Worm (Caenorhabditis elegans): ENCODE results near the gene pals-16.

The pals-16 gene

ce11 chrIII:1384092-1384491, 15.7 kb upstream of the pals-16 start, which contains the start of the genes fbxa-138 and Y82E9BR.5:
Gene fbxa-138, minus strand, starts transcription at chrIII:1384252.
Gene Y82E9BR.5, plus strand, starts transcription at chrIII:1384370.
- TF ChIP-seq mep-1 (tag; optimal IDR thresholded peaks at IDR 0.05) (no peak), unc-39 (tag; optimal IDR thresholded peaks at IDR 0.05) (no peak), pha-4 (tag; optimal IDR thresholded peaks at IDR 0.05) (no peak), ham-2 (GFP tag; optimal IDR thresholded peaks at IDR 0.05) (no peak), ceh-39 (tag; optimal IDR thresholded peaks at IDR 0.05) (no peak), mab-5 (tag; optimal IDR thresholded peaks at IDR 0.05) (no peak), unc-62 (GFP tag; optimal IDR thresholded peaks at IDR 0.05) (no peak), lsy-2 (tag; optimal IDR thresholded peaks at IDR 0.05) (no peak), nhr-2 (tag; optimal IDR thresholded peaks at IDR 0.05) (no peak), sem-2 (GFP tag; optimal IDR thresholded peaks at IDR 0.05) (no peak), mls-2 (tag; optimal IDR thresholded peaks at IDR 0.05) (no peak), lin-13 (tag; optimal IDR thresholded peaks at IDR 0.05) (no peak), M03D4.4 (tag; optimal IDR thresholded peaks at IDR 0.05) (no peak)

ce11 chrIII:1384694-1385093, 15.1 kb upstream of the pals-16 start:
- TF ChIP-seq blmp-1 (tag; optimal IDR thresholded peaks at IDR 0.05) (no peak), ztf-11 (tag; optimal IDR thresholded peaks at IDR 0.05) (no peak), ceh-39 (tag; optimal IDR thresholded peaks at IDR 0.05) (no peak), hlh-1 (tag; optimal IDR thresholded peaks at IDR 0.05) (no peak), mab-5 (tag; optimal IDR thresholded peaks at IDR 0.05) (no peak), mls-2 (tag; optimal IDR thresholded peaks at IDR 0.05) (no peak), nhr-12 (tag; optimal IDR thresholded peaks at IDR 0.05) (no peak), tbx-8 (GFP tag; optimal IDR thresholded peaks at IDR 0.05) (no peak), ceh-43 (GFP tag; optimal IDR thresholded peaks at IDR 0.05) (no peak), cnd-1 (tag; optimal IDR thresholded peaks at IDR 0.05) (no peak), nhr-76 (tag; optimal IDR thresholded peaks at IDR 0.05) (no peak)

- no peak for TF ChIP-seq ceh-39 (tag; optimal IDR thresholded peaks at IDR 0.05)
- no peak for TF ChIP-seq mep-1 (tag; optimal IDR thresholded peaks at IDR 0.05)
- no peak for TF ChIP-seq tbx-8 (GFP tag; optimal IDR thresholded peaks at IDR 0.05)
- no peak for TF ChIP-seq unc-120 (tag; optimal IDR thresholded peaks at IDR 0.05; ENCODE audit: poor library complexity, severe bottlenecking)
- TF ChIP-seq unc-62 (GFP tag; optimal IDR thresholded peaks at IDR 0.05) = no peak
- TF ChIP-seq snpc-4 (tag; optimal IDR thresholded peaks at IDR 0.05) = no peak
- no peak for TF ChIP-seq hlh-1 (tag; optimal IDR thresholded peaks at IDR 0.05)
- TF ChIP-seq zip-8 (tag; optimal IDR thresholded peaks at IDR 0.05) = no peak
- TF ChIP-seq ces-1 (GFP tag; optimal IDR thresholded peaks at IDR 0.05) = no peak
Observed at ce11 chrIII:1388274-1389058, 11.3 kb upstream of the pals-16 start, which contains the start of gene pals-20. Gene pals-20, minus strand, starts transcription at chrIII:1388324.

ce11 chrIII:1389988-1390387, 9.8 kb upstream of the pals-16 start:
- TF ChIP-seq blmp-1 (tag; optimal IDR thresholded peaks at IDR 0.05) (no peak), mab-5 (tag; optimal IDR thresholded peaks at IDR 0.05) (no peak), hlh-1 (tag; optimal IDR thresholded peaks at IDR 0.05) (no peak), M03D4.4 (tag; optimal IDR thresholded peaks at IDR 0.05) (no peak), bed-3 (GFP tag; optimal IDR thresholded peaks at IDR 0.05) (no peak), nhr-28 (tag; optimal IDR thresholded peaks at IDR 0.05) (no peak), ceh-43 (GFP tag; optimal IDR thresholded peaks at IDR 0.05) (no peak), ceh-83 (GFP tag; optimal IDR thresholded peaks at IDR 0.05) (no peak), ham-2 (GFP tag; optimal IDR thresholded peaks at IDR 0.05) (no peak), nhr-76 (tag; optimal IDR thresholded peaks at IDR 0.05) (no peak), nhr-12 (tag; optimal IDR thresholded peaks at IDR 0.05) (no peak), flh-1 (GFP tag; optimal IDR thresholded peaks at IDR 0.05) (no peak), sem-2 (GFP tag; optimal IDR thresholded peaks at IDR 0.05) (no peak), cnd-1 (tag; optimal IDR thresholded peaks at IDR 0.05) (no peak), unc-120 (tag; optimal IDR thresholded peaks at IDR 0.05; ENCODE audit: poor library complexity, severe bottlenecking) (no peak), pha-4 (tag; optimal IDR thresholded peaks at IDR 0.05) (no peak), elt-1 (tag; optimal IDR thresholded peaks at IDR 0.05; ENCODE audit: borderline replicate concordance, insufficient read depth) (no peak), tbx-8 (GFP tag; optimal IDR thresholded peaks at IDR 0.05) (no peak), mls-2 (tag; optimal IDR thresholded peaks at IDR 0.05) (no peak)

- TF ChIP-seq lin-32 (GFP tag; optimal IDR thresholded peaks at IDR 0.05) (no peak), mep-1 (tag; optimal IDR thresholded peaks at IDR 0.05) (no peak), cnd-1 (tag; optimal IDR thresholded peaks at IDR 0.05) (no peak), sptf-1 (tag; optimal IDR thresholded peaks at IDR 0.05) (no peak), ceh-83 (GFP tag; optimal IDR thresholded peaks at IDR 0.05) (no peak), M03D4.4 (tag; optimal IDR thresholded peaks at IDR 0.05) (no peak)
Observed at ce11 chrIII:1391752-1392151, 8.0 kb upstream of the pals-16 start, which contains the start of gene pals-17. Gene pals-17, minus strand, starts transcription at chrIII:1391852.

All from whole organism, mixed stage, embryonic.